Fruit fly (Drosophila melanogaster): ENCODE data around the gene CG8664.

CG8664 gene

dm6 chrX:17237421-17237820 lies 45.1 kb downstream of the CG8664 start (continued):
- TF ChIP-seq HHEX (GFP tag; optimal IDR thresholded peaks at IDR 0.05) (no peak), Sox100B (GFP tag; optimal IDR thresholded peaks at IDR 0.05) (no peak), E2f2 (GFP tag; IDR thresholded peaks at IDR 0.05) (no peak), CG1832 (GFP tag; optimal IDR thresholded peaks at IDR 0.05) (no peak), CG2202 (tag; optimal IDR thresholded peaks at IDR 0.05) (no peak), MBD-R2 (GFP tag; IDR thresholded peaks at IDR 0.05) (no peak), crp (GFP tag; optimal IDR thresholded peaks at IDR 0.05) (no peak), CG42726 (GFP tag; IDR thresholded peaks at IDR 0.05; ENCODE audit: partially characterized antibody) (no peak), pb (GFP tag; optimal IDR thresholded peaks at IDR 0.05) (no peak), ap (GFP tag; IDR thresholded peaks at IDR 0.05) (no peak), Optix (GFP tag; IDR thresholded peaks at IDR 0.05) (no peak), CG5953 (GFP tag; IDR thresholded peaks at IDR 0.05) (no peak), kni (GFP tag; optimal IDR thresholded peaks at IDR 0.05) (no peak), ro (GFP tag; IDR thresholded peaks at IDR 0.05) (no peak), vnd (GFP tag; IDR thresholded peaks at IDR 0.05; ENCODE audit: partially characterized antibody) (no peak), CG2875 (GFP tag; optimal IDR thresholded peaks at IDR 0.05) (no peak), zen (tag; optimal IDR thresholded peaks at IDR 0.05) (peak; percentile 17), Bgb (GFP tag; IDR thresholded peaks at IDR 0.05; ENCODE audit: partially characterized antibody) (no peak), CG7372 (GFP tag; IDR thresholded peaks at IDR 0.05) (no peak), hth (optimal IDR thresholded peaks at IDR 0.05) (no peak), Nf-YB (GFP tag; optimal IDR thresholded peaks at IDR 0.05) (no peak), Sin3A (optimal IDR thresholded peaks at IDR 0.05) (no peak), wek (GFP tag; optimal IDR thresholded peaks at IDR 0.05) (no peak), CG14710 (tag; optimal IDR thresholded peaks at IDR 0.05) (peak; percentile 14), CG11398 (GFP tag; optimal IDR thresholded peaks at IDR 0.05) (no peak), CG11247 (GFP tag; IDR thresholded peaks at IDR 0.05) (no peak), CG7786 (GFP tag; optimal IDR thresholded peaks at IDR 0.05) (no peak), dm (GFP tag; optimal IDR thresholded peaks at IDR 0.05) (no peak), CG10366 (GFP tag; IDR thresholded peaks at IDR 0.05) (no peak), Ets97D (GFP tag; optimal IDR thresholded peaks at IDR 0.05) (no peak), org-1 (GFP tag; optimal IDR thresholded peaks at IDR 0.05) (no peak), CTCF (GFP tag; optimal IDR thresholded peaks at IDR 0.05) (no peak), CG3163 (GFP tag; optimal IDR thresholded peaks at IDR 0.05) (no peak), CG18011 (GFP tag; optimal IDR thresholded peaks at IDR 0.05) (no peak), sima (GFP tag; optimal IDR thresholded peaks at IDR 0.05) (no peak), CG10209 (GFP tag; optimal IDR thresholded peaks at IDR 0.05) (no peak), grn (GFP tag; optimal IDR thresholded peaks at IDR 0.05) (no peak), schlank (tag; optimal IDR thresholded peaks at IDR 0.05) (no peak), CG4617 (GFP tag; optimal IDR thresholded peaks at IDR 0.05; ENCODE audit: borderline replicate concordance) (no peak), CG17802 (tag; optimal IDR thresholded peaks at IDR 0.05) (no peak), al (GFP tag; IDR thresholded peaks at IDR 0.05) (no peak), CG14014 (GFP tag; IDR thresholded peaks at IDR 0.05) (no peak), Fer3 (tag; optimal IDR thresholded peaks at IDR 0.05) (no peak), Atf3 (GFP tag; optimal IDR thresholded peaks at IDR 0.05) (no peak), gcm (GFP tag; optimal IDR thresholded peaks at IDR 0.05) (no peak), dan (GFP tag; IDR thresholded peaks at IDR 0.05) (no peak), CG15696 (tag; optimal IDR thresholded peaks at IDR 0.05) (no peak), ems (GFP tag; optimal IDR thresholded peaks at IDR 0.05) (no peak), phol (tag; optimal IDR thresholded peaks at IDR 0.05) (peak; percentile 52), klu (GFP tag; IDR thresholded peaks at IDR 0.05) (no peak), CG8281 (tag; optimal IDR thresholded peaks at IDR 0.05) (no peak), CG10431 (GFP tag; optimal IDR thresholded peaks at IDR 0.05) (no peak), Pdp1 (GFP tag; optimal IDR thresholded peaks at IDR 0.05) (no peak)
